Fruit fly (Drosophila melanogaster) whole organism, prepupa: ENCODE measurements around the gene bnl.
A peak's percentile ranks its signal among the peaks of the same experiment; 100 is the strongest.

Experiments
- CG10669 ChIP-seq: fragments of 200-800 bp; sonication (Bioruptor generic); optimal IDR thresholded peaks from 3 replicates; lab custom pipeline; 2018; ENCODE audit warnings: missing biosample characterization, mild to moderate bottlenecking, missing genetic modification characterization, moderate library complexity
- CG15336 ChIP-seq: fragments of 200-800 bp; sonication (Bioruptor generic); IDR thresholded peaks from 2 replicates; pipeline ENCODE4 v1.3.6; 2022; ENCODE audit warnings: missing biosample characterization, missing genetic modification characterization
- CG1621 ChIP-seq: fragments of 200-800 bp; sonication (Bioruptor generic); optimal IDR thresholded peaks from 3 replicates; lab custom pipeline; 2018; ENCODE audit warnings: missing biosample characterization, mild to moderate bottlenecking, missing genetic modification characterization
- CG16779 ChIP-seq: fragments of 200-800 bp; sonication (Bioruptor generic); optimal IDR thresholded peaks from 3 replicates; lab custom pipeline; 2017; ENCODE audit warnings: missing biosample characterization, mild to moderate bottlenecking, missing genetic modification characterization
- CG3032 ChIP-seq: fragments of 200-800 bp; optimal IDR thresholded peaks from 2 replicates; lab custom pipeline; 2019; ENCODE audit warnings: missing biosample characterization, mild to moderate bottlenecking, missing genetic modification characterization, moderate library complexity
- CG31627 ChIP-seq: fragments of 200-800 bp; sonication (Bioruptor generic); optimal IDR thresholded peaks from 3 replicates; lab custom pipeline; 2016; ENCODE audit warnings: missing biosample characterization, missing genetic modification characterization
- CG32006 ChIP-seq: fragments of 200-800 bp; sonication (Bioruptor generic); optimal IDR thresholded peaks from 3 replicates; lab custom pipeline; 2017; ENCODE audit warnings: missing biosample characterization, mild to moderate bottlenecking, missing genetic modification characterization
- CG34406 ChIP-seq: fragments of 200-800 bp; sonication (Bioruptor generic); optimal IDR thresholded peaks from 3 replicates; lab custom pipeline; 2016; ENCODE audit warnings: missing biosample characterization, missing genetic modification characterization
- CG3919 ChIP-seq: fragments of 200-800 bp; sonication (Bioruptor generic); optimal IDR thresholded peaks from 3 replicates; lab custom pipeline; 2016; ENCODE audit warnings: missing biosample characterization, missing genetic modification characterization
- CG6276 ChIP-seq: fragments of 200-800 bp; sonication (Bioruptor generic); optimal IDR thresholded peaks from 2 replicates; lab custom pipeline; 2017; ENCODE audit warnings: missing biosample characterization, mild to moderate bottlenecking, missing genetic modification characterization
- CG6808 ChIP-seq: fragments of 200-800 bp; sonication (Bioruptor generic); optimal IDR thresholded peaks from 3 replicates; lab custom pipeline; 2017; ENCODE audit warnings: missing biosample characterization, missing genetic modification characterization, mild to moderate bottlenecking, moderate library complexity, missing genetic modification reagents
- CG6854 ChIP-seq: fragments of 200-800 bp; sonication (Bioruptor generic); optimal IDR thresholded peaks from 2 replicates; lab custom pipeline; 2017; ENCODE audit warnings: missing biosample characterization, mild to moderate bottlenecking, missing genetic modification characterization
- CG7368 ChIP-seq: fragments of 200-800 bp; sonication (Bioruptor generic); optimal IDR thresholded peaks from 3 replicates; lab custom pipeline; 2016; ENCODE audit warnings: missing biosample characterization, missing genetic modification characterization
- CG8319 ChIP-seq: fragments of 200-800 bp; sonication (Bioruptor generic); optimal IDR thresholded peaks from 3 replicates; lab custom pipeline; 2016; ENCODE audit warnings: missing biosample characterization, missing genetic modification characterization
- CG9139 ChIP-seq: fragments of 200-800 bp; sonication (Bioruptor generic); optimal IDR thresholded peaks from 3 replicates; lab custom pipeline; 2017; ENCODE audit warnings: missing biosample characterization, mild to moderate bottlenecking, missing genetic modification characterization
- Eip75B ChIP-seq: fragments of 200-800 bp; sonication (Bioruptor generic); optimal IDR thresholded peaks from 3 replicates; lab custom pipeline; 2016; ENCODE audit warnings: missing biosample characterization, missing genetic modification characterization
- Eip78C ChIP-seq: fragments of 200-800 bp; sonication (Bioruptor generic); peaks from one replicate; lab custom pipeline; 2016; ENCODE audit warnings: missing biosample characterization, missing genetic modification characterization
- Eip93F ChIP-seq: fragments of 200-800 bp; sonication (Bioruptor generic); optimal IDR thresholded peaks from 2 replicates; lab custom pipeline; 2016; ENCODE audit warnings: missing biosample characterization, mild to moderate bottlenecking, missing genetic modification characterization
- Ets96B ChIP-seq: fragments of 200-800 bp; optimal IDR thresholded peaks from 2 replicates; lab custom pipeline; 2019; ENCODE audit warnings: missing biosample characterization, mild to moderate bottlenecking, missing genetic modification characterization, moderate library complexity
- Gug ChIP-seq: fragments of 200-800 bp; sonication (Bioruptor generic); IDR thresholded peaks from 2 replicates; pipeline ENCODE4 v1.3.6; 2022; ENCODE audit warnings: missing biosample characterization, missing genetic modification characterization
- Hr38 ChIP-seq: sonication (Bioruptor generic); optimal IDR thresholded peaks from 2 replicates; lab custom pipeline; 2016; ENCODE audit warnings: missing biosample characterization, missing genetic modification characterization
- Hr39 ChIP-seq: fragments of 200-800 bp; sonication (Bioruptor generic); optimal IDR thresholded peaks from 2 replicates; lab custom pipeline; 2016; ENCODE audit warnings: missing biosample characterization, missing genetic modification characterization
- Hr4 ChIP-seq: fragments of 200-800 bp; sonication (Bioruptor generic); optimal IDR thresholded peaks from 3 replicates; lab custom pipeline; 2016; ENCODE audit warnings: missing biosample characterization, missing genetic modification characterization
- Met ChIP-seq: fragments of 200-800 bp; sonication (Bioruptor generic); optimal IDR thresholded peaks from 3 replicates; lab custom pipeline; 2016; ENCODE audit warnings: missing biosample characterization, missing genetic modification characterization
- OdsH ChIP-seq: fragments of 200-800 bp; sonication (Bioruptor generic); optimal IDR thresholded peaks from 3 replicates; lab custom pipeline; 2016; ENCODE audit warnings: missing biosample characterization, missing genetic modification characterization
- Smox ChIP-seq: fragments of 200-800 bp; sonication (Bioruptor generic); optimal IDR thresholded peaks from 3 replicates; lab custom pipeline; 2016; ENCODE audit warnings: missing biosample characterization, missing genetic modification characterization
- Sox102F ChIP-seq: fragments of 200-800 bp; sonication (Bioruptor generic); optimal IDR thresholded peaks from 2 replicates; lab custom pipeline; 2016; ENCODE audit warnings: missing biosample characterization, mild to moderate bottlenecking, missing genetic modification characterization
- Sox14 ChIP-seq: fragments of 200-800 bp; sonication (Bioruptor generic); optimal IDR thresholded peaks from 3 replicates; lab custom pipeline; 2016; ENCODE audit warnings: missing biosample characterization, missing genetic modification characterization
- achi ChIP-seq: fragments of 200-800 bp; sonication (Bioruptor generic); optimal IDR thresholded peaks from 3 replicates; lab custom pipeline; 2016; ENCODE audit warnings: missing biosample characterization, missing genetic modification characterization
- acj6 ChIP-seq: fragments of 200-800 bp; sonication (Bioruptor generic); optimal IDR thresholded peaks from 3 replicates; lab custom pipeline; 2016; ENCODE audit warnings: missing biosample characterization, missing genetic modification characterization
- cyc ChIP-seq: fragments of 200-800 bp; sonication (Bioruptor generic); optimal IDR thresholded peaks from 3 replicates; lab custom pipeline; 2016; ENCODE audit warnings: missing biosample characterization, missing genetic modification characterization
- dsx ChIP-seq: fragments of 200-800 bp; optimal IDR thresholded peaks from 3 replicates; lab custom pipeline; 2019; ENCODE audit warnings: missing biosample characterization, mild to moderate bottlenecking, missing genetic modification characterization, moderate library complexity; ENCODE audit not compliant: poor library complexity, severe bottlenecking
- eg ChIP-seq: fragments of 200-800 bp; sonication (Bioruptor generic); IDR thresholded peaks from 3 replicates; pipeline ENCODE4 v1.3.6; 2022; ENCODE audit warnings: missing biosample characterization, missing genetic modification characterization
- esn ChIP-seq: fragments of 200-800 bp; sonication (Bioruptor generic); optimal IDR thresholded peaks from 2 replicates; lab custom pipeline; 2016; ENCODE audit warnings: missing biosample characterization, mild to moderate bottlenecking, missing genetic modification characterization, moderate library complexity
- fkh ChIP-seq: fragments of 200-800 bp; sonication (Bioruptor generic); optimal IDR thresholded peaks from 3 replicates; lab custom pipeline; 2017; ENCODE audit warnings: missing biosample characterization, mild to moderate bottlenecking, missing genetic modification characterization, moderate library complexity
- lz ChIP-seq: fragments of 200-800 bp; sonication (Bioruptor generic); optimal IDR thresholded peaks from 3 replicates; lab custom pipeline; 2016; ENCODE audit warnings: missing biosample characterization, missing genetic modification characterization
- net ChIP-seq: fragments of 200-800 bp; sonication (Bioruptor generic); optimal IDR thresholded peaks from 3 replicates; lab custom pipeline; 2016; ENCODE audit warnings: missing biosample characterization, missing genetic modification characterization
- pdm3 ChIP-seq: fragments of 200-800 bp; sonication (Bioruptor generic); optimal IDR thresholded peaks from 3 replicates; lab custom pipeline; 2016; ENCODE audit warnings: missing biosample characterization, missing genetic modification characterization
- salr ChIP-seq, 2 experiments: fragments of 200-800 bp; sonication (Bioruptor generic); optimal IDR thresholded peaks; 3 replicates each; lab custom pipeline; 2016 to 2018; ENCODE audit warnings: missing biosample characterization in 2 of 2, missing genetic modification characterization in 2 of 2, mild to moderate bottlenecking in 1 of 2
- spab ChIP-seq: fragments of 200-800 bp; sonication (Bioruptor generic); optimal IDR thresholded peaks from 2 replicates; lab custom pipeline; 2017; ENCODE audit warnings: missing biosample characterization, mild to moderate bottlenecking, missing genetic modification characterization, missing genetic modification reagents
- svp ChIP-seq: fragments of 200-800 bp; sonication (Bioruptor generic); peaks from one replicate; lab custom pipeline; 2016; ENCODE audit warnings: missing biosample characterization, missing genetic modification characterization
- topi ChIP-seq: fragments of 200-800 bp; sonication (Bioruptor generic); optimal IDR thresholded peaks from 3 replicates; lab custom pipeline; 2016; ENCODE audit warnings: missing biosample characterization, missing genetic modification characterization
- vri ChIP-seq: fragments of 200-800 bp; sonication (Bioruptor generic); optimal IDR thresholded peaks from 3 replicates; lab custom pipeline; 2016; ENCODE audit warnings: missing biosample characterization, mild to moderate bottlenecking, missing genetic modification characterization

bnl gene

DNA sequence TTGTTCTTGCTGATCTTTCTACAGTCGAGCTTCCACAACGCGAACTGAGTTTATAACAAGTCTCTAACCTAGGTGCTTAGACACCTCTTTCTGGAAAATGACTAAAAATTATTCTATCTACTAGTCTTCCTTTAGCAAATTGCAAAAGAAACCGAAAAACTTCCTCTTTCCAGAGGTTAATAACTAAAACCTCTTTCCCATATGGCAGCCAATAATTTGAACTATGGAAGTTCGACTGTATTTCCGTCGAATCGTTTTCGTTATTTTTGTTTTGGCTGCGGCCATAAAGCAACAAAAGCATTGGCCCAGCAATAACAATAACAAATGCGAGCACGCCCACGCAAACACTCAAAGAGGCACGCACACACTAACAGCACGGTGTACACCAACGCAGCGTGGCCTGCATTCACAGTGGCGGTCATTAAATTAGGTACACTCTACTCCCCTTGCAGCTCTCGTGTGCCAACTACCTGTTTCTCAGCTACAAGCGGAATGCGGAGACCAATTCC lies 43.9 kb upstream of the bnl start (continued):
- TF ChIP-seq Sox14 (GFP tag; lab: Kevin White, UChicago) (peak; percentile 39), CG34406 (no peak), CG32006 (GFP tag; lab: Kevin White, UChicago) (peak; percentile 36), CG16779 (tag; lab: Kevin White, UChicago) (no peak), fkh (GFP tag; lab: Kevin White, UChicago) (peak; percentile 10), CG6854 (GFP tag; lab: Kevin White, UChicago) (peak; percentile 38), spab (no peak), pdm3 (GFP tag; lab: Kevin White, UChicago) (no peak), CG1621 (tag; lab: Kevin White, UChicago) (no peak), Smox (GFP tag; lab: Kevin White, UChicago) (no peak), CG31627 (peak; percentile 38), CG8319 (no peak)

DNA sequence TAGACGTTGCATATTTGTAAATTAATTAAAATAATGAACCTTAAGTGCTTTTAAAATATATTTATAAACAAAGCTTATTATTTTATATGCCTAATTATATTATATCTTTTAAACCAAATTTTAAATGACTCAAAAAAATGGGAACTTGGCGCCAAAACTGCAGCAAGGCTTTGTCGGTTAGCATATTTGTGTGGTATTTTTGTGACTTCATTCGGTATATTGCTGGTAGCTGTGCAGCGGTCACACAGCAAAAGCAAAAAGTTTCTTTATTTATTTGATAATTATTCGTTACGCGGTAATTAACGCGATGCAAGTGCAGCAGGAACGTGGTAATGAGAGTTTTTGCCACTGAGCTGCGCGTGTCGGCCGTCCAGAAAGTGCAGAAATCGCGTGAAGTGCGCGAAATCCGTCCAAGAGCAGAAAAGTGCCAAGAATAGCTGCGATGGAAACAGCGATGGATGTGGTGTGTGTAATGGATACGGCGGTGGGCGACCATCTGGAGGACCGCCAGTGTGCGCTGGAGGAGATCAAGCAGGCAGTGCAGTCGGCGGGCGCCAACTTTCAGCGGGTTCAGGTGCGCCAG lies 42.9 kb upstream of the bnl start, which contains the start of gene Ask1:
TSS of gene Ask1 (plus strand) at position 250 of the 583 bp plus-strand sequence.
- TF ChIP-seq Hr38 (GFP tag; lab: Kevin White, UChicago) (no peak), fkh (GFP tag; lab: Kevin White, UChicago) (peak; percentile 20), CG6808 (GFP tag; lab: Kevin White, UChicago) (no peak), CG6854 (GFP tag; lab: Kevin White, UChicago) (peak; percentile 16)
- TF ChIP-seq, all 60 proteins: peak for 2

DNA sequence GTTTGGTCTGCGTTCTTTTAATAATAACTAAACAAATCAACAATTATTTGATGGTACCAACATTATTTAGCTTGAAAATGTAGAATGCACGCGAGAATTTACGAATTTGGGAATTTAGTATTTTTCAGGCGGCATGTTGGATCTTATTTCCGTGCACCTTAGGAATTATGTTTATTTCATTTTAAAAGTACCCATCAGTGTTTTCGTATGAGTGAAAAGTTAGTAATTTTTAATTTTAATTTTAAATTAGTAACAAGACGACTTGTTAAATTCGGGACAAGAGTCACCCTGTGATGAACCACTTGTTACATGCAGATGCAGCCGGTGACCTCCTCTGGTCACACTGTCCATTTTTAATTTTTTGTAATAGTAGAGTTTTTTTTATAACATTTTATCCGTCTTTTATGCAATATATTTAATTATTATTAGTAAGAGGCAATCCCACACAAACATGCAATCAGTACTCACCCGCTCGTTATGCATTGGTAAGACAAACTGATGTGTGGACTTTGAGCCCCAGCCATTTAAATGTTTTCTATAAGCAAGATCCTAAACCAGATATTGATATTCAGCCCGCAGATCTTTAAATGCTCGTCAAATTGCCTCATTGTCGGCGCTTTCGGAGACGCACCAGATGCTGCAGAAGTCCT lies 40.9 kb upstream of the bnl start, which contains the start of the genes CG17186 and Arc42:
TSS of gene CG17186 (minus strand) at position 88 of the 650 bp plus-strand sequence.
TSS of gene Arc42 (plus strand) at position 311 of the 650 bp plus-strand sequence.
- TF ChIP-seq CG7368 (GFP tag; lab: Kevin White, UChicago): no peak
- peak; percentile 2 for TF ChIP-seq achi (GFP tag; lab: Kevin White, UChicago)
- TF ChIP-seq CG9139 (GFP tag; lab: Kevin White, UChicago): peak; percentile 84
- TF ChIP-seq Hr39: peak; percentile 6
- peak; percentile 45 for TF ChIP-seq Eip75B (GFP tag; lab: Kevin White, UChicago)
- TF ChIP-seq acj6: peak; percentile 19
- TF ChIP-seq Ets96B (tag; lab: Kevin White, UChicago): no peak
- 0 out of 2 replicates have a peak, but pooled peaks have one; percentile 15 for TF ChIP-seq CG15336 (GFP tag; lab: Robert Waterston, UW)
- TF ChIP-seq eg (GFP tag; lab: Robert Waterston, UW): peak; percentile 41; the same call in 1 of the 3 replicates
- TF ChIP-seq Smox (GFP tag; lab: Kevin White, UChicago): peak; percentile 33
- TF ChIP-seq topi: peak; percentile 21
- TF ChIP-seq CG10669 (GFP tag; lab: Kevin White, UChicago): peak; percentile 26
- peak; percentile 78 for TF ChIP-seq CG6276
- peak; percentile 47 for TF ChIP-seq CG6854 (GFP tag; lab: Kevin White, UChicago)
- TF ChIP-seq CG6808 (GFP tag; lab: Kevin White, UChicago): peak; percentile 79
- peak; percentile 43 for TF ChIP-seq spab
- TF ChIP-seq Sox14 (GFP tag; lab: Kevin White, UChicago): peak; percentile 28
- peak; percentile 39 for TF ChIP-seq vri (GFP tag; lab: Kevin White, UChicago)
- TF ChIP-seq CG1621 (tag; lab: Kevin White, UChicago): peak; percentile 10
- TF ChIP-seq Eip78C (GFP tag; lab: Kevin White, UChicago): peak; percentile 72
- peak; percentile 41 for TF ChIP-seq OdsH (GFP tag; lab: Kevin White, UChicago)
- peak; percentile 62 for TF ChIP-seq CG16779 (tag; lab: Kevin White, UChicago)
- TF ChIP-seq esn (GFP tag; lab: Kevin White, UChicago): peak; percentile 42
- no peak for TF ChIP-seq Gug
- TF ChIP-seq CG8319: peak; percentile 30
- peak; percentile 28 for TF ChIP-seq cyc
- TF ChIP-seq pdm3 (GFP tag; lab: Kevin White, UChicago): no peak
- TF ChIP-seq CG3032 (tag; lab: Kevin White, UChicago): no peak
- no peak for TF ChIP-seq Eip93F (GFP tag; lab: Kevin White, UChicago)
- TF ChIP-seq salr (GFP tag; optimal IDR thresholded peaks at IDR 0.05; lab: Kevin White, UChicago): no peak
- peak; percentile 23 for TF ChIP-seq dsx
- TF ChIP-seq net (GFP tag; lab: Kevin White, UChicago): peak; percentile 3
- peak; percentile 1 for TF ChIP-seq CG31627
- peak; percentile 43 for TF ChIP-seq fkh (GFP tag; lab: Kevin White, UChicago)
- TF ChIP-seq svp (GFP tag; lab: Kevin White, UChicago): no peak
- TF ChIP-seq Sox102F (GFP tag; lab: Kevin White, UChicago): peak; percentile 13
- TF ChIP-seq CG3919 (GFP tag; lab: Kevin White, UChicago): peak; percentile 17
- no peak for TF ChIP-seq Hr38 (GFP tag; lab: Kevin White, UChicago)
- peak; percentile 15 for TF ChIP-seq Hr4 (GFP tag; lab: Kevin White, UChicago)
- peak; percentile 46 for TF ChIP-seq Met
- peak; percentile 46 for TF ChIP-seq lz
